Worm (Caenorhabditis elegans) whole organism, L4 larva: ENCODE results near the gene acs-6.

Source experiments
- D1046.2 ChIP-seq: fragments of 200-800 bp; sonication (Bioruptor generic); IDR thresholded peaks from 2 replicates; pipeline ENCODE4 v1.3.6; 2022; ENCODE audit warnings: missing genetic modification characterization, missing compliant biosample characterization
- F10B5.3 ChIP-seq: sonication (generic microtip); optimal IDR thresholded peaks from 2 replicates; lab custom pipeline; 2016; ENCODE audit warnings: mild to moderate bottlenecking, missing genetic modification characterization, missing compliant biosample characterization
- T26A8.4 ChIP-seq: fragments of 200-800 bp; sonication (Bioruptor generic); IDR thresholded peaks from 2 replicates; pipeline ENCODE4 v1.3.6; 2022; ENCODE audit warnings: missing genetic modification characterization, missing compliant biosample characterization
- Y48G9A.11 ChIP-seq: fragments of 200-800 bp; sonication (Bioruptor generic); IDR thresholded peaks from 2 replicates; pipeline ENCODE4 v1.3.6; 2022; ENCODE audit warnings: missing genetic modification reagents, missing genetic modification characterization, missing compliant biosample characterization
- Y75B8A.6 ChIP-seq: fragments of 200-800 bp; sonication (Bioruptor generic); IDR thresholded peaks from 2 replicates; pipeline ENCODE4 v1.3.6; 2022; ENCODE audit warnings: missing genetic modification reagents, missing genetic modification characterization, missing compliant biosample characterization
- ZK337.2 ChIP-seq: fragments of 200-800 bp; sonication (Bioruptor generic); IDR thresholded peaks from 2 replicates; pipeline ENCODE4 v1.3.6; 2022; ENCODE audit warnings: missing genetic modification reagents, missing genetic modification characterization, missing compliant biosample characterization
- arid-1 ChIP-seq: fragments of 200-800 bp; sonication (Bioruptor generic); conservative IDR thresholded peaks from 2 replicates; pipeline ENCODE4 v1.3.6; 2022; ENCODE audit warnings: missing genetic modification reagents, missing genetic modification characterization, missing compliant biosample characterization
- ceh-62 ChIP-seq: sonication (generic microtip); optimal IDR thresholded peaks from 2 replicates; lab custom pipeline; 2017; ENCODE audit warnings: missing biosample characterization, missing genetic modification characterization
- ceh-82 ChIP-seq: sonication (generic microtip); optimal IDR thresholded peaks from 2 replicates; lab custom pipeline; 2017; ENCODE audit warnings: missing biosample characterization, missing genetic modification characterization
- ces-1 ChIP-seq: fragments of 150-350 bp; sonication (generic microtip); optimal IDR thresholded peaks from 4 replicates; lab custom pipeline; 2014; ENCODE audit warnings: missing biosample characterization, missing genetic modification reagents, missing genetic modification characterization
- cey-2 ChIP-seq: sonication (generic microtip); optimal IDR thresholded peaks from 3 replicates; lab custom pipeline; 2017; ENCODE audit warnings: missing genetic modification characterization, mild to moderate bottlenecking, missing compliant biosample characterization, antibody characterized with exemption, borderline replicate concordance; ENCODE audit not compliant: insufficient read depth
- ctbp-1 ChIP-seq: fragments of 200-800 bp; sonication (Bioruptor generic); IDR thresholded peaks from 2 replicates; pipeline ENCODE4 v1.3.6; 2022; ENCODE audit warnings: missing genetic modification reagents, missing genetic modification characterization, missing compliant biosample characterization
- daf-12 ChIP-seq: fragments of 150-350 bp; optimal IDR thresholded peaks from 2 replicates; lab custom pipeline; 2014; ENCODE audit warnings: missing biosample characterization, missing genetic modification reagents, missing genetic modification characterization
- dpl-1 ChIP-seq: fragments of 150-350 bp; optimal IDR thresholded peaks from 2 replicates; lab custom pipeline; 2014; ENCODE audit warnings: missing biosample characterization, missing genetic modification reagents, missing genetic modification characterization
- fkh-10 ChIP-seq: fragments of 150-350 bp; optimal IDR thresholded peaks from 2 replicates; lab custom pipeline; 2014; ENCODE audit warnings: missing biosample characterization, missing genetic modification reagents, missing genetic modification characterization
- gei-8 ChIP-seq: fragments of 200-800 bp; sonication (Bioruptor generic); optimal IDR thresholded peaks from 2 replicates; lab custom pipeline; 2018; ENCODE audit warnings: mild to moderate bottlenecking, missing genetic modification characterization, missing compliant biosample characterization
- hmg-1.1 ChIP-seq: fragments of 200-800 bp; sonication (Bioruptor generic); IDR thresholded peaks from 2 replicates; pipeline ENCODE4 v1.3.6; 2022; ENCODE audit warnings: missing genetic modification reagents, missing genetic modification characterization, missing compliant biosample characterization
- lin-1 ChIP-seq: fragments of 200-800 bp; sonication (Bioruptor generic); IDR thresholded peaks from 2 replicates; pipeline ENCODE4 v1.3.6; 2022; ENCODE audit warnings: missing genetic modification reagents, missing genetic modification characterization, missing compliant biosample characterization
- lin-13 ChIP-seq: fragments of 150-350 bp; optimal IDR thresholded peaks from 2 replicates; lab custom pipeline; 2014; ENCODE audit warnings: missing biosample characterization, missing genetic modification reagents, missing genetic modification characterization
- lin-29 ChIP-seq: fragments of 200-800 bp; sonication (Bioruptor generic); IDR thresholded peaks from 2 replicates; pipeline ENCODE4 v1.3.6; 2022; ENCODE audit warnings: missing genetic modification reagents, missing genetic modification characterization, missing compliant biosample characterization
- lin-38 ChIP-seq: fragments of 200-800 bp; sonication (Bioruptor generic); IDR thresholded peaks from 2 replicates; pipeline ENCODE4 v1.3.6; 2022; ENCODE audit warnings: missing genetic modification reagents, missing genetic modification characterization, missing compliant biosample characterization
- lsy-2 ChIP-seq, 2 experiments: fragments of 150-350 bp in 1 of 2; sonication (generic microtip) in 1 of 2; optimal IDR thresholded peaks; 2 replicates each; lab custom pipeline; 2014 to 2017; ENCODE audit warnings: missing biosample characterization in 2 of 2, missing genetic modification characterization in 2 of 2
- mdt-29 ChIP-seq: fragments of 200-800 bp; sonication (Bioruptor generic); IDR thresholded peaks from 2 replicates; pipeline ENCODE4 v1.3.6; 2022; ENCODE audit warnings: missing genetic modification reagents, missing genetic modification characterization, missing compliant biosample characterization
- mep-1 ChIP-seq: fragments of 150-350 bp; sonication (generic microtip); optimal IDR thresholded peaks from 3 replicates; lab custom pipeline; 2014; ENCODE audit warnings: missing biosample characterization, missing genetic modification characterization
- mes-2 ChIP-seq: sonication (generic microtip); optimal IDR thresholded peaks from 2 replicates; lab custom pipeline; 2016; ENCODE audit warnings: missing genotype, mild to moderate bottlenecking, missing genetic modification characterization, missing compliant biosample characterization; ENCODE audit not compliant: poor library complexity, severe bottlenecking
- mxl-2 ChIP-seq: fragments of 200-800 bp; sonication (Bioruptor generic); conservative IDR thresholded peaks from 2 replicates; pipeline ENCODE4 v1.3.6; 2022; ENCODE audit warnings: missing genetic modification reagents, missing genetic modification characterization, missing compliant biosample characterization
- nhr-11 ChIP-seq: fragments of 150-350 bp; optimal IDR thresholded peaks from 2 replicates; lab custom pipeline; 2014; ENCODE audit warnings: missing biosample characterization, missing genetic modification characterization
- nhr-237 ChIP-seq: sonication (generic microtip); optimal IDR thresholded peaks from 2 replicates; lab custom pipeline; 2017; ENCODE audit warnings: missing biosample characterization, missing genetic modification characterization
- nhr-25 ChIP-seq: sonication (generic microtip); optimal IDR thresholded peaks from 2 replicates; lab custom pipeline; 2017; ENCODE audit warnings: missing genetic modification characterization, mild to moderate bottlenecking, missing compliant biosample characterization, antibody characterized with exemption, moderate library complexity, borderline replicate concordance; ENCODE audit not compliant: insufficient read depth
- nhr-28 ChIP-seq: fragments of 150-350 bp; optimal IDR thresholded peaks from 2 replicates; lab custom pipeline; 2014; ENCODE audit warnings: missing biosample characterization, missing genetic modification characterization
- nhr-48 ChIP-seq: sonication (generic microtip); optimal IDR thresholded peaks from 2 replicates; lab custom pipeline; 2016; ENCODE audit warnings: mild to moderate bottlenecking, missing genetic modification characterization, missing compliant biosample characterization
- nhr-76 ChIP-seq: fragments of 150-350 bp; optimal IDR thresholded peaks from 2 replicates; lab custom pipeline; 2014; ENCODE audit warnings: missing biosample characterization, missing genetic modification characterization
- nhr-77 ChIP-seq: fragments of 150-350 bp; optimal IDR thresholded peaks from 2 replicates; lab custom pipeline; 2014; ENCODE audit warnings: missing biosample characterization, missing genetic modification characterization
- php-3 ChIP-seq: fragments of 200-800 bp; sonication (Bioruptor generic); IDR thresholded peaks from 2 replicates; pipeline ENCODE4 v1.3.6; 2022; ENCODE audit warnings: missing genetic modification reagents, missing genetic modification characterization, missing compliant biosample characterization
- pqm-1 ChIP-seq: sonication (generic microtip); optimal IDR thresholded peaks from 2 replicates; lab custom pipeline; 2017; ENCODE audit warnings: missing biosample characterization, missing genetic modification characterization
- saeg-2 ChIP-seq: fragments of 200-800 bp; sonication (Bioruptor generic); IDR thresholded peaks from 2 replicates; pipeline ENCODE4 v1.3.6; 2022; ENCODE audit warnings: missing genetic modification reagents, missing genetic modification characterization, missing compliant biosample characterization
- set-16 ChIP-seq: fragments of 200-800 bp; sonication (Bioruptor generic); IDR thresholded peaks from 2 replicates; pipeline ENCODE4 v1.3.6; 2022; ENCODE audit warnings: missing genetic modification reagents, missing genetic modification characterization, missing compliant biosample characterization
- skn-1 ChIP-seq: fragments of 150-350 bp; optimal IDR thresholded peaks from 2 replicates; lab custom pipeline; 2014; ENCODE audit warnings: missing biosample characterization, missing genetic modification characterization
- spr-1 ChIP-seq: sonication (generic microtip); optimal IDR thresholded peaks from 2 replicates; lab custom pipeline; 2016; ENCODE audit warnings: mild to moderate bottlenecking, missing genetic modification characterization, missing compliant biosample characterization
- unc-130 ChIP-seq: sonication (generic microtip); optimal IDR thresholded peaks from 2 replicates; lab custom pipeline; 2016; ENCODE audit warnings: missing genetic modification reagents, missing genetic modification characterization, missing compliant biosample characterization
- unc-62 ChIP-seq, 3 experiments: fragments of 150-350 bp in 1 of 3; sonication (generic microtip); optimal IDR thresholded peaks in 2 of 3; peaks in 1 of 3; 1 replicate in 1 of 3; 2 replicates in 2 of 3; lab custom pipeline; 2014 to 2017; ENCODE audit warnings: missing biosample characterization in 3 of 3, missing genetic modification characterization in 3 of 3, missing genetic modification reagents in 3 of 3, missing genotype in 1 of 3
- zip-2 ChIP-seq: fragments of 150-350 bp; optimal IDR thresholded peaks from 2 replicates; lab custom pipeline; 2014; ENCODE audit warnings: missing biosample characterization, missing genetic modification characterization
- ztf-7 ChIP-seq: fragments of 150-350 bp; optimal IDR thresholded peaks from 2 replicates; lab custom pipeline; 2014; ENCODE audit warnings: missing biosample characterization, missing genetic modification characterization

The acs-6 gene

DNA sequence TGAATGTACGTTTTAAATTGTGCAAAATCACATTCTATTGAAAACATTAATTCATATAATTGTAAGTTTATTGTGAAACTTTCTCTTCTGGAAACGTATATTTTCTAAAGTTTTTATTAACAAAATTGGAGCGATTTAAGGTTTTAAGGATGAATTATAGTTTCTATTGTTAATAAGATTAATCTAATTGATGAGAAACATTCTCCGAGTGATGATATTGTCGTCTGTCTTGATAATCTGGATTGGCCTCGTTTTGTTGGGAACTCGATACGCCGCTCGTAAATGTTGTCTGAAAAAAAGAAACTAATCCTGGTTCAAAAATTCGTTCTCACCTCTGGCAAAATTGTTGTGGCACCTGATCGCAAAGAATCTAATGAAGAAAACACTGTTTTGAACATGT, 44.5 kb downstream of the acs-6 start:
- TF ChIP-seq nhr-28 (tag; lab: Kevin White, UChicago) (no peak), lin-38 (peak; percentile 37; the same call in 1 of the 2 replicates), Y48G9A.11 (GFP tag; lab: Robert Waterston, UW) (peak; percentile 59)

ce11 chrII:7109956-7110355, 48.1 kb downstream of the acs-6 start, which contains the start of gene F10E7.9:
Gene F10E7.9, minus strand, starts transcription at chrII:7110056.
- TF ChIP-seq lin-13 (no peak), T26A8.4 (GFP tag; lab: Robert Waterston, UW) (no peak), mdt-29 (no peak), nhr-76 (no peak), lin-1 (GFP tag; lab: Robert Waterston, UW) (no peak), ceh-62 (tag; lab: Kevin White, UChicago) (no peak), nhr-48 (no peak), nhr-28 (tag; lab: Kevin White, UChicago) (no peak), nhr-77 (tag; lab: Kevin White, UChicago) (no peak), F10B5.3 (tag; lab: Kevin White, UChicago) (no peak), mxl-2 (GFP tag; lab: Robert Waterston, UW) (no peak), zip-2 (tag; lab: Kevin White, UChicago) (no peak), Y75B8A.6 (GFP tag; lab: Robert Waterston, UW) (no peak), daf-12 (tag; lab: Kevin White, UChicago) (no peak), hmg-1.1 (GFP tag; lab: Robert Waterston, UW) (no peak), spr-1 (no peak), nhr-11 (tag; lab: Kevin White, UChicago) (no peak)

DNA sequence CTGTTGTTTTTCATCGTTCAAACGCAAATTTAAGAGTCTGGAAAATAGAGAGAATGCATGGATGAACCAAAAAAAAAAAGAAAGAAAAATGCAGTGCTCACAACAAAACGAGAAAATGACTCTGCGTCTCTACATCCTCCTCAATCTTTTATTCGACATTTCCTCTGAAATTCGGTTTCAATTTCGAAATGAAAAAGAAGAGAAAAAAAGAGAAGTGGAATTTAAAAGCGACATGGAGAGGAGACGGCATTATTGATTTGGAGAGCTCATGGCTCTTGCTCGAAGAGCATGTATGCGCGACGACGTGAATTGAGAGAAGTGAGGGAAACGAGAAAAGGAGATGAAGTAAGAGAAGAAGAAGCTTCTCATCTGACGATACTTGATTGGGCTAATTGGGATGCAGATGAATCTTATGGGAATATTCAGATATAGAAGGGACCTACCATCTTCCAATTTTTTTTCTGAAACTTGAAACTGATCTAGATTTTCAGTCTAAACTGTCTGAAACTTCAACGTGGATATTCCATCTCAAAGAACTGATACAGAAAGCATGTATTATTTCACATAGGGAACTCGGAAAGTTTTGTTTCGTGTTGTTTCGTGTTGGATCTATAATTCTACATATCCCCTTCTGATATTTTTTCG, 49.3 kb downstream of the acs-6 start:
- TF ChIP-seq ceh-82: no peak
- TF ChIP-seq unc-62 (GFP tag; optimal IDR thresholded peaks at IDR 0.05 in 1 of 2; lab: Kevin White, UChicago): peak in 1 of 2 experiments; percentile 95
- no peak for TF ChIP-seq unc-62 (tag; optimal IDR thresholded peaks at IDR 0.05; lab: Kevin White, UChicago)
- TF ChIP-seq hmg-1.1 (GFP tag; lab: Robert Waterston, UW): 0 out of 2 replicates have a peak, but pooled peaks have one; percentile 9
- no peak for TF ChIP-seq gei-8
- peak in 1 of 2 experiments; percentile 53 for TF ChIP-seq lsy-2 (tag; optimal IDR thresholded peaks at IDR 0.05; lab: Kevin White, UChicago)
- no peak for TF ChIP-seq ctbp-1 (GFP tag; lab: Robert Waterston, UW)
- peak; percentile 45 for TF ChIP-seq fkh-10 (GFP tag; lab: Kevin White, UChicago)

DNA sequence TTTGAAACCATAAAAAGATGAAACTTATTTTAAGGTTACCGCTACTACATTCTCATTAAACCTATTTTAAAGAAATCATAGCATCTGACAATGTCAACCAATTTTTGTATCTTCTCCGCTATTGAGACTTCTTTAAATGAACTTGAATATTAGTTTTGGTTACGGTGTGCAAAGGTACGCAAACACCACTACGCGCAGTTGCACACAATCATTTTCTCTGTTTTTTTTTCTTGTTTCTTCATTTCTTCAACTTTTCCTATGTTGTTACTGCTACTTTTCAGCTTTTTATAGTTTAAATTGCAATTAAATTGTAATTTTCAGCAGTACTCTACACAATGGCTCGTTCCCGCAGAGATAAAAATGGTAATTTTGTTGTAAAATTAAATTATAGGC, 49.8 kb downstream of the acs-6 start, which contains the start of gene F10E7.5:
F10E7.5 (plus strand) TSS at position 322 of the 393 bp plus-strand sequence.
- no peak for TF ChIP-seq saeg-2
- TF ChIP-seq ztf-7 (tag; lab: Kevin White, UChicago): no peak
- no peak for TF ChIP-seq pqm-1
- TF ChIP-seq skn-1 (tag; lab: Kevin White, UChicago): no peak
- TF ChIP-seq set-16 (GFP tag; lab: Robert Waterston, UW): no peak
- TF ChIP-seq nhr-28 (tag; lab: Kevin White, UChicago): peak; percentile 33
- peak; percentile 72 for TF ChIP-seq mes-2
- no peak for TF ChIP-seq nhr-25 (tag; lab: Kevin White, UChicago)
- no peak for TF ChIP-seq lin-29 (GFP tag; lab: Robert Waterston, UW)
- TF ChIP-seq ceh-82: no peak
- TF ChIP-seq nhr-48: no peak
- TF ChIP-seq D1046.2: no peak
- TF ChIP-seq hmg-1.1 (GFP tag; lab: Robert Waterston, UW): 0 out of 2 replicates have a peak, but pooled peaks have one; percentile 17
- no peak for TF ChIP-seq cey-2 (tag; lab: Kevin White, UChicago)
- no peak for TF ChIP-seq nhr-237 (tag; lab: Kevin White, UChicago)
- TF ChIP-seq mep-1: no peak
- TF ChIP-seq dpl-1 (GFP tag; lab: Kevin White, UChicago): peak; percentile 25
- TF ChIP-seq ces-1 (GFP tag; lab: Kevin White, UChicago): no peak
- TF ChIP-seq zip-2 (tag; lab: Kevin White, UChicago): no peak
- no peak for TF ChIP-seq ZK337.2 (GFP tag; lab: Robert Waterston, UW)
- TF ChIP-seq lsy-2 (tag; optimal IDR thresholded peaks at IDR 0.05; lab: Kevin White, UChicago): peak; percentile 92 to 99
- no peak for TF ChIP-seq Y75B8A.6 (GFP tag; lab: Robert Waterston, UW)
- TF ChIP-seq arid-1 (GFP tag; lab: Robert Waterston, UW): no peak; the same call in 1 of the 2 replicates
- TF ChIP-seq lin-38: no peak
- TF ChIP-seq mdt-29: no peak
- TF ChIP-seq nhr-77 (tag; lab: Kevin White, UChicago): no peak
- TF ChIP-seq unc-130 (GFP tag; lab: Kevin White, UChicago): no peak
- TF ChIP-seq php-3 (GFP tag; lab: Robert Waterston, UW): no peak
